Fruit fly (Drosophila melanogaster) whole organism, prepupa: ENCODE measurements around the gene Pcyt2.

Experiments
- CG10631 ChIP-seq: fragments of 200-800 bp; sonication (Bioruptor generic); optimal IDR thresholded peaks from 2 replicates; lab custom pipeline; 2016; ENCODE audit warnings: missing biosample characterization, missing genetic modification characterization
- CG10669 ChIP-seq: fragments of 200-800 bp; sonication (Bioruptor generic); optimal IDR thresholded peaks from 3 replicates; lab custom pipeline; 2018; ENCODE audit warnings: missing biosample characterization, mild to moderate bottlenecking, missing genetic modification characterization, moderate library complexity
- CG11294 ChIP-seq: fragments of 200-800 bp; sonication (Bioruptor generic); IDR thresholded peaks from 2 replicates; pipeline ENCODE4 v1.3.6; 2022; ENCODE audit warnings: missing biosample characterization, missing genetic modification characterization
- CG11762 ChIP-seq: fragments of 200-800 bp; sonication (Bioruptor generic); optimal IDR thresholded peaks from 3 replicates; lab custom pipeline; 2016; ENCODE audit warnings: missing biosample characterization, missing genetic modification characterization; ENCODE audit not compliant: insufficient read depth
- CG15336 ChIP-seq: fragments of 200-800 bp; sonication (Bioruptor generic); IDR thresholded peaks from 2 replicates; pipeline ENCODE4 v1.3.6; 2022; ENCODE audit warnings: missing biosample characterization, missing genetic modification characterization
- CG1621 ChIP-seq: fragments of 200-800 bp; sonication (Bioruptor generic); optimal IDR thresholded peaks from 3 replicates; lab custom pipeline; 2018; ENCODE audit warnings: missing biosample characterization, mild to moderate bottlenecking, missing genetic modification characterization
- CG31627 ChIP-seq: fragments of 200-800 bp; sonication (Bioruptor generic); optimal IDR thresholded peaks from 3 replicates; lab custom pipeline; 2016; ENCODE audit warnings: missing biosample characterization, missing genetic modification characterization
- CG32006 ChIP-seq: fragments of 200-800 bp; sonication (Bioruptor generic); optimal IDR thresholded peaks from 3 replicates; lab custom pipeline; 2017; ENCODE audit warnings: missing biosample characterization, mild to moderate bottlenecking, missing genetic modification characterization
- CG34406 ChIP-seq: fragments of 200-800 bp; sonication (Bioruptor generic); optimal IDR thresholded peaks from 3 replicates; lab custom pipeline; 2016; ENCODE audit warnings: missing biosample characterization, missing genetic modification characterization
- CG3919 ChIP-seq: fragments of 200-800 bp; sonication (Bioruptor generic); optimal IDR thresholded peaks from 3 replicates; lab custom pipeline; 2016; ENCODE audit warnings: missing biosample characterization, missing genetic modification characterization
- CG4318 ChIP-seq: fragments of 200-800 bp; sonication (Bioruptor generic); optimal IDR thresholded peaks from 3 replicates; lab custom pipeline; 2017; ENCODE audit warnings: missing biosample characterization, mild to moderate bottlenecking, missing genetic modification characterization
- CG6163 ChIP-seq: fragments of 200-800 bp; sonication (Bioruptor generic); IDR thresholded peaks from 3 replicates; pipeline ENCODE4 v1.3.6; 2022; ENCODE audit warnings: missing biosample characterization, missing genetic modification characterization
- CG6276 ChIP-seq: fragments of 200-800 bp; sonication (Bioruptor generic); optimal IDR thresholded peaks from 2 replicates; lab custom pipeline; 2017; ENCODE audit warnings: missing biosample characterization, mild to moderate bottlenecking, missing genetic modification characterization
- CG6792 ChIP-seq: fragments of 200-800 bp; sonication (Bioruptor generic); optimal IDR thresholded peaks from 3 replicates; lab custom pipeline; 2016; ENCODE audit warnings: missing biosample characterization, missing genetic modification characterization
- CG6808 ChIP-seq: fragments of 200-800 bp; sonication (Bioruptor generic); optimal IDR thresholded peaks from 3 replicates; lab custom pipeline; 2017; ENCODE audit warnings: missing biosample characterization, missing genetic modification characterization, mild to moderate bottlenecking, moderate library complexity, missing genetic modification reagents
- CG6854 ChIP-seq: fragments of 200-800 bp; sonication (Bioruptor generic); optimal IDR thresholded peaks from 2 replicates; lab custom pipeline; 2017; ENCODE audit warnings: missing biosample characterization, mild to moderate bottlenecking, missing genetic modification characterization
- CG8119 ChIP-seq: fragments of 200-800 bp; sonication (Bioruptor generic); IDR thresholded peaks from 3 replicates; pipeline ENCODE4 v1.3.6; 2022; ENCODE audit warnings: missing biosample characterization, missing genetic modification characterization
- CG8319 ChIP-seq: fragments of 200-800 bp; sonication (Bioruptor generic); optimal IDR thresholded peaks from 3 replicates; lab custom pipeline; 2016; ENCODE audit warnings: missing biosample characterization, missing genetic modification characterization
- CG8632 ChIP-seq: fragments of 200-800 bp; sonication (Bioruptor generic); optimal IDR thresholded peaks from 3 replicates; lab custom pipeline; 2016; ENCODE audit warnings: missing biosample characterization, missing genetic modification characterization
- CG9139 ChIP-seq: fragments of 200-800 bp; sonication (Bioruptor generic); optimal IDR thresholded peaks from 3 replicates; lab custom pipeline; 2017; ENCODE audit warnings: missing biosample characterization, mild to moderate bottlenecking, missing genetic modification characterization
- Eip75B ChIP-seq: fragments of 200-800 bp; sonication (Bioruptor generic); optimal IDR thresholded peaks from 3 replicates; lab custom pipeline; 2016; ENCODE audit warnings: missing biosample characterization, missing genetic modification characterization
- Ets21C ChIP-seq: fragments of 200-800 bp; sonication (Bioruptor generic); optimal IDR thresholded peaks from 3 replicates; lab custom pipeline; 2016; ENCODE audit warnings: missing biosample characterization, missing genetic modification characterization
- Hr38 ChIP-seq: sonication (Bioruptor generic); optimal IDR thresholded peaks from 2 replicates; lab custom pipeline; 2016; ENCODE audit warnings: missing biosample characterization, missing genetic modification characterization
- Hr4 ChIP-seq: fragments of 200-800 bp; sonication (Bioruptor generic); optimal IDR thresholded peaks from 3 replicates; lab custom pipeline; 2016; ENCODE audit warnings: missing biosample characterization, missing genetic modification characterization
- Lpt ChIP-seq: fragments of 200-800 bp; sonication (Bioruptor generic); optimal IDR thresholded peaks from 3 replicates; lab custom pipeline; 2016; ENCODE audit warnings: missing biosample characterization, missing genetic modification characterization
- Met ChIP-seq: fragments of 200-800 bp; sonication (Bioruptor generic); optimal IDR thresholded peaks from 3 replicates; lab custom pipeline; 2016; ENCODE audit warnings: missing biosample characterization, missing genetic modification characterization
- Sox102F ChIP-seq: fragments of 200-800 bp; sonication (Bioruptor generic); optimal IDR thresholded peaks from 2 replicates; lab custom pipeline; 2016; ENCODE audit warnings: missing biosample characterization, mild to moderate bottlenecking, missing genetic modification characterization
- Sox15 ChIP-seq: fragments of 200-800 bp; sonication (Bioruptor generic); optimal IDR thresholded peaks from 3 replicates; lab custom pipeline; 2016; ENCODE audit warnings: missing biosample characterization, missing genetic modification characterization
- acj6 ChIP-seq: fragments of 200-800 bp; sonication (Bioruptor generic); optimal IDR thresholded peaks from 3 replicates; lab custom pipeline; 2016; ENCODE audit warnings: missing biosample characterization, missing genetic modification characterization
- dac ChIP-seq: fragments of 200-800 bp; sonication (Bioruptor generic); optimal IDR thresholded peaks from 2 replicates; lab custom pipeline; 2017; ENCODE audit warnings: missing biosample characterization, mild to moderate bottlenecking, missing genetic modification characterization
- dsx ChIP-seq: fragments of 200-800 bp; optimal IDR thresholded peaks from 3 replicates; lab custom pipeline; 2019; ENCODE audit warnings: missing biosample characterization, mild to moderate bottlenecking, missing genetic modification characterization, moderate library complexity; ENCODE audit not compliant: poor library complexity, severe bottlenecking
- esn ChIP-seq: fragments of 200-800 bp; sonication (Bioruptor generic); optimal IDR thresholded peaks from 2 replicates; lab custom pipeline; 2016; ENCODE audit warnings: missing biosample characterization, mild to moderate bottlenecking, missing genetic modification characterization, moderate library complexity
- fd59A ChIP-seq: fragments of 200-800 bp; sonication (Bioruptor generic); optimal IDR thresholded peaks from 2 replicates; lab custom pipeline; 2017; ENCODE audit warnings: missing biosample characterization, mild to moderate bottlenecking, missing genetic modification characterization, missing genetic modification reagents
- fd85E ChIP-seq: fragments of 200-800 bp; sonication (Bioruptor generic); optimal IDR thresholded peaks from 3 replicates; lab custom pipeline; 2016; ENCODE audit warnings: missing biosample characterization, missing genetic modification characterization
- lz ChIP-seq: fragments of 200-800 bp; sonication (Bioruptor generic); optimal IDR thresholded peaks from 3 replicates; lab custom pipeline; 2016; ENCODE audit warnings: missing biosample characterization, missing genetic modification characterization
- net ChIP-seq: fragments of 200-800 bp; sonication (Bioruptor generic); optimal IDR thresholded peaks from 3 replicates; lab custom pipeline; 2016; ENCODE audit warnings: missing biosample characterization, missing genetic modification characterization
- pdm3 ChIP-seq: fragments of 200-800 bp; sonication (Bioruptor generic); optimal IDR thresholded peaks from 3 replicates; lab custom pipeline; 2016; ENCODE audit warnings: missing biosample characterization, missing genetic modification characterization
- salr ChIP-seq, 2 experiments: fragments of 200-800 bp; sonication (Bioruptor generic); optimal IDR thresholded peaks; 3 replicates each; lab custom pipeline; 2016 to 2018; ENCODE audit warnings: missing biosample characterization in 2 of 2, missing genetic modification characterization in 2 of 2, mild to moderate bottlenecking in 1 of 2
- spab ChIP-seq: fragments of 200-800 bp; sonication (Bioruptor generic); optimal IDR thresholded peaks from 2 replicates; lab custom pipeline; 2017; ENCODE audit warnings: missing biosample characterization, mild to moderate bottlenecking, missing genetic modification characterization, missing genetic modification reagents
- ss ChIP-seq, 2 experiments: fragments of 200-800 bp; sonication (Bioruptor generic); optimal IDR thresholded peaks; 2 replicates in 1 of 2; 3 replicates in 1 of 2; lab custom pipeline; 2017 to 2018; ENCODE audit warnings: mild to moderate bottlenecking in 2 of 2, missing biosample characterization in 2 of 2, missing genetic modification characterization in 2 of 2, moderate library complexity in 1 of 2
- svp ChIP-seq: fragments of 200-800 bp; sonication (Bioruptor generic); peaks from one replicate; lab custom pipeline; 2016; ENCODE audit warnings: missing biosample characterization, missing genetic modification characterization
- topi ChIP-seq: fragments of 200-800 bp; sonication (Bioruptor generic); optimal IDR thresholded peaks from 3 replicates; lab custom pipeline; 2016; ENCODE audit warnings: missing biosample characterization, missing genetic modification characterization
- vri ChIP-seq: fragments of 200-800 bp; sonication (Bioruptor generic); optimal IDR thresholded peaks from 3 replicates; lab custom pipeline; 2016; ENCODE audit warnings: missing biosample characterization, mild to moderate bottlenecking, missing genetic modification characterization

Pcyt2 gene

DNA sequence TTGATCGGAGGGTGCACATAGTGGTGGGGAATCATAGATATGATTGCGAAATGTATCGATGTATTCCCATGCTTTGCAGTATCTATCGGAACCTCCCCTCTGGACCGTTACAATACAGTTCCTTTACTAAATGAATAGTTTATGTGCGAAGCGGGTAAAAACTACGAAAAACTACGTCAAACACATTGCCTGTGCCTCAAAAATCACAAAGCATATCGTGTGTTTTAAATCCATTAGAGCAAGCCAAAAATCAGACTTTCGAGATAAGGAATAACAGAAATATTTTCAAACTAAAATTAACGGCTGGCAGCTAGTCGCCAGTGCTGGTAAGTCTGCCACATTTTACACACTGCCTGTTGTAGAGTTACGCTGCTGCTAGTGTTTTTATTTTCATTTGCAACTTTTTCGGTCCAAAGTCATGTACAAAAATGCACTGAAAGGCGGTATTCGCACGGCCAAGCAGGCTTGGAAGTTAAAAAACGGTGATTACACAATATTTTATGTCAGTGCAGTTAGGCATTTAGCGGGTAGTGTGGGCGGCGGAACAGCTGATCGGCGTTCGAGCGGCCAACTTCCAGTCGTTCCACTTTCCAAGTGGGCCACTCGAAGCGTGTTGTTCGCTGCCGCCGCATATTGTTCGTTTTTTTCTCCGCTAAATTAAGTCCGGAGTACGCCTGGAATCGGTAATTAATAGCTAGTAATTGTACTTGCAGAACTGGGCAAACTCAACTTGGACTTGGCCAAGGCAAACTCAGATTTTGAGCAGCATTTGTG, 35.8 kb upstream of the Pcyt2 start (continued):
- TF ChIP-seq CG34406 (GFP tag; lab: Kevin White, UChicago) = peak; percentile 44
- peak; percentile 59 for TF ChIP-seq CG6854 (GFP tag; lab: Kevin White, UChicago)
- peak; percentile 76 for TF ChIP-seq Hr4
- TF ChIP-seq CG8632 (GFP tag; lab: Kevin White, UChicago) = peak; percentile 60
- peak; percentile 64 for TF ChIP-seq vri (GFP tag; lab: Kevin White, UChicago)
- TF ChIP-seq CG6808 (GFP tag; lab: Kevin White, UChicago) = peak; percentile 19
- TF ChIP-seq CG4318 (GFP tag; lab: Kevin White, UChicago) = no peak
- peak; percentile 72 for TF ChIP-seq fd85E
- peak; percentile 86 for TF ChIP-seq CG3919 (GFP tag; lab: Kevin White, UChicago)
- TF ChIP-seq Lpt (GFP tag; lab: Kevin White, UChicago) = peak; percentile 68
- peak; percentile 44 for TF ChIP-seq Sox15 (GFP tag; lab: Kevin White, UChicago)
- peak; percentile 6 for TF ChIP-seq CG6276 (GFP tag; lab: Kevin White, UChicago)
- TF ChIP-seq esn = peak; percentile 85
- TF ChIP-seq CG8319 (GFP tag; lab: Kevin White, UChicago) = peak; percentile 57
- peak; percentile 80 for TF ChIP-seq acj6 (GFP tag; lab: Kevin White, UChicago)
- peak; percentile 45 for TF ChIP-seq CG9139 (GFP tag; lab: Kevin White, UChicago)
- peak; percentile 78 for TF ChIP-seq lz (GFP tag; lab: Kevin White, UChicago)
- peak; percentile 49 for TF ChIP-seq dac (GFP tag; lab: Kevin White, UChicago)
- TF ChIP-seq svp = peak; percentile 82
- TF ChIP-seq net = peak; percentile 81
- TF ChIP-seq CG10631 (GFP tag; lab: Kevin White, UChicago) = peak; percentile 81
- TF ChIP-seq pdm3 (GFP tag; lab: Kevin White, UChicago) = no peak
- peak; percentile 21 for TF ChIP-seq fd59A (GFP tag; lab: Kevin White, UChicago)
- TF ChIP-seq CG31627 (GFP tag; lab: Kevin White, UChicago) = peak; percentile 80
- peak; percentile 79 for TF ChIP-seq Met
- TF ChIP-seq topi (GFP tag; lab: Kevin White, UChicago) = peak; percentile 72
- peak; percentile 65 for TF ChIP-seq CG6792 (GFP tag; lab: Kevin White, UChicago)
- peak; percentile 73 for TF ChIP-seq CG15336
- TF ChIP-seq CG10669 = peak; percentile 50
- TF ChIP-seq CG8119 = peak; percentile 72
- TF ChIP-seq CG11762 = peak; percentile 61
- TF ChIP-seq Sox102F (GFP tag; lab: Kevin White, UChicago) = peak; percentile 79

DNA sequence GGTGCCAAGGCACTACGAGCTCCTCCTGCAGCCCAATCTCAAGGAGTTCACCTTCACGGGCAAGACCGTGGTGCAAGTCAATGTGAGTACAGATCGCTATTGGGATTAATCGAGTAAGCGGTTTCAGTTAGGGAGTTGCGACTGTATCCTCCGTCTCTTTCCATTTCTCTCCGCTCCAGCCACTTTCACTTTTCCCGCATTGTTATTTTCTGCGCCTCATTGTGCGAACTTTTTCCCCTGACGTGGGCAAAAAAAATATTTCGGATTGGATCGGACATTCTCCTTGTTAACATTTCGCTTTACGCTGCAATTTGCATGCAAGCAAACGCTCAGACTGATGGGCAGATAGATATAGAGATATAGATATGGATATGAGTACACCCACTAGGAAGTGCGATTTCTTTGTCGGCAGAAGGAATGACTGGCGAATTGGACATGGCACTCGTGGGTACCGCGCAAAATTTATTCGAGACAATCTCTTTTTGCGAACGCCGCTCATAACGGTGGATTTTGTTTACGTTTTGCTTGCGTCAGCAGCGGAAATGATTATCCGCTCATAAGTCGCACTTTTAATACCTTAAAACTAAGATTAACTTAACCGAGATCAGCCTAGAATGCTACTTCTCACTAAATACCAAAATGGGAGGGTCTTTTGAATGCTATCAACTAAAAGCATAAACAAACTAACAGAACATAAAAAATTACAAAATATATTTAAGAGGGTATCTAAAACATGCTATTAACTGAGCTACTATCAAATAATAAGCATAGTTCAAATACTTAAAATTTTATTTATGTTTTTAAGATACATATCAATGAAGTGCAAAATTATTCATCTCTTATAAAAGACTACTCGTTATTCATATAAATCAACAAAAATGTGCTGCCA, 34.3 kb upstream of the Pcyt2 start:
- TF ChIP-seq vri (GFP tag; lab: Kevin White, UChicago) (no peak), CG11762 (peak; percentile 40), CG15336 (no peak), Ets21C (GFP tag; lab: Kevin White, UChicago) (no peak), CG11294 (GFP tag; lab: Robert Waterston, UW) (no peak), CG9139 (GFP tag; lab: Kevin White, UChicago) (no peak), salr (GFP tag; optimal IDR thresholded peaks at IDR 0.05; lab: Kevin White, UChicago) (no peak), CG32006 (GFP tag; lab: Kevin White, UChicago) (no peak), CG34406 (GFP tag; lab: Kevin White, UChicago) (no peak), CG3919 (GFP tag; lab: Kevin White, UChicago) (no peak), CG1621 (tag; lab: Kevin White, UChicago) (no peak), lz (GFP tag; lab: Kevin White, UChicago) (no peak), ss (GFP tag; optimal IDR thresholded peaks at IDR 0.05; lab: Kevin White, UChicago) (no peak), Eip75B (GFP tag; lab: Kevin White, UChicago) (no peak), CG6854 (GFP tag; lab: Kevin White, UChicago) (no peak), acj6 (GFP tag; lab: Kevin White, UChicago) (no peak), CG10669 (no peak), CG4318 (GFP tag; lab: Kevin White, UChicago) (no peak), Hr38 (GFP tag; lab: Kevin White, UChicago) (no peak), pdm3 (GFP tag; lab: Kevin White, UChicago) (no peak), CG6808 (GFP tag; lab: Kevin White, UChicago) (no peak), spab (GFP tag; lab: Kevin White, UChicago) (peak; percentile 10), topi (GFP tag; lab: Kevin White, UChicago) (no peak), CG6792 (GFP tag; lab: Kevin White, UChicago) (peak; percentile 5), CG8119 (no peak), Sox15 (GFP tag; lab: Kevin White, UChicago) (no peak), CG8632 (GFP tag; lab: Kevin White, UChicago) (no peak), CG6163 (GFP tag; lab: Robert Waterston, UW) (no peak), Lpt (GFP tag; lab: Kevin White, UChicago) (no peak), dsx (GFP tag; lab: Kevin White, UChicago) (no peak)
